Worm (Caenorhabditis elegans) whole organism, L4 larva: ENCODE results near the gene K07F5.14.

Source experiments
- F37D6.2 ChIP-seq: sonication (generic microtip); optimal IDR thresholded peaks from 2 replicates; lab custom pipeline; 2016; ENCODE audit warnings: mild to moderate bottlenecking, missing genetic modification characterization, missing compliant biosample characterization
- T26A8.4 ChIP-seq: fragments of 200-800 bp; sonication (Bioruptor generic); IDR thresholded peaks from 2 replicates; pipeline ENCODE4 v1.3.6; 2022; ENCODE audit warnings: missing genetic modification characterization, missing compliant biosample characterization
- Y48G9A.11 ChIP-seq: fragments of 200-800 bp; sonication (Bioruptor generic); IDR thresholded peaks from 2 replicates; pipeline ENCODE4 v1.3.6; 2022; ENCODE audit warnings: missing genetic modification reagents, missing genetic modification characterization, missing compliant biosample characterization
- aha-1 ChIP-seq: fragments of 150-350 bp; peaks from one replicate; lab custom pipeline; 2014; ENCODE audit warnings: missing biosample characterization, missing genetic modification characterization
- aly-2 ChIP-seq: sonication (generic microtip); optimal IDR thresholded peaks from 2 replicates; lab custom pipeline; 2018; ENCODE audit warnings: missing biosample characterization, missing genetic modification characterization
- fkh-10 ChIP-seq: fragments of 150-350 bp; optimal IDR thresholded peaks from 2 replicates; lab custom pipeline; 2014; ENCODE audit warnings: missing biosample characterization, missing genetic modification reagents, missing genetic modification characterization
- nhr-11 ChIP-seq: fragments of 150-350 bp; optimal IDR thresholded peaks from 2 replicates; lab custom pipeline; 2014; ENCODE audit warnings: missing biosample characterization, missing genetic modification characterization
- nhr-28 ChIP-seq: fragments of 150-350 bp; optimal IDR thresholded peaks from 2 replicates; lab custom pipeline; 2014; ENCODE audit warnings: missing biosample characterization, missing genetic modification characterization
- nhr-77 ChIP-seq: fragments of 150-350 bp; optimal IDR thresholded peaks from 2 replicates; lab custom pipeline; 2014; ENCODE audit warnings: missing biosample characterization, missing genetic modification characterization
- unc-39 ChIP-seq: sonication (generic microtip); optimal IDR thresholded peaks from 2 replicates; lab custom pipeline; 2017; ENCODE audit warnings: missing biosample characterization, missing genetic modification characterization
- unc-62 ChIP-seq, 3 experiments: fragments of 150-350 bp in 1 of 3; sonication (generic microtip); optimal IDR thresholded peaks in 2 of 3; peaks in 1 of 3; 1 replicate in 1 of 3; 2 replicates in 2 of 3; lab custom pipeline; 2014 to 2017; ENCODE audit warnings: missing biosample characterization in 3 of 3, missing genetic modification characterization in 3 of 3, missing genetic modification reagents in 3 of 3, missing genotype in 1 of 3
- zfp-3 ChIP-seq: fragments of 200-800 bp; sonication (Bioruptor generic); conservative IDR thresholded peaks from 2 replicates; pipeline ENCODE4 v1.3.6; 2022; ENCODE audit warnings: missing genetic modification reagents, missing genetic modification characterization, missing compliant biosample characterization

DNA sequence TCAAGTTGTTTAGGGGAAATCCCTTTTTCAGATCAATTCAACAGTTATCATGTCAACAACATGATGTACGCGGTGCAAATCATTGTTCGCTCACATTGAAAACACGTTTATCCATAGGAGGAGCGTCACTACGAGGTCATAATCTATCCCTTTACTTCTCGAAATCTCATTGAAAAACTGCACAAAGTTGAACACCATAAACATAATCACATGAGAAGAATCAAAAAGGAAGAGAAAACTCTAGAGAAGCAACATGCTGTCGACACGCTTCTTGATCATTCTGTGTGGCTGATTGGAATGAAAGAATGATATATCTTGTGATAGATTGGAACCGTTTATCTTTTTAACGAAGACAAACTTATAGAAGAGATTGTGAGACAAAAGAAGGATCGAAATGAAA is 5.9 kb downstream of the K07F5.14 start:
- TF ChIP-seq unc-39 (tag; lab: Kevin White, UChicago) (no peak), nhr-28 (tag; lab: Kevin White, UChicago) (peak; percentile 92), nhr-11 (peak; percentile 58), aha-1 (tag; lab: Kevin White, UChicago) (peak; percentile 92), nhr-77 (peak; percentile 12), unc-62 (GFP tag; optimal IDR thresholded peaks at IDR 0.05 in 1 of 2; lab: Kevin White, UChicago) (peak in 1 of 2 experiments; percentile 98), unc-62 (tag; optimal IDR thresholded peaks at IDR 0.05; lab: Kevin White, UChicago) (no peak), Y48G9A.11 (GFP tag; lab: Robert Waterston, UW) (no peak), aly-2 (tag; lab: Kevin White, UChicago) (no peak), fkh-10 (no peak), T26A8.4 (GFP tag; lab: Robert Waterston, UW) (no peak), zfp-3 (GFP tag; lab: Robert Waterston, UW) (no peak), F37D6.2 (no peak)
